Worm (Caenorhabditis elegans): ENCODE results near the gene srx-95.

Gene srx-95

ce11 chrII:6741428-6741827 is 13.1 kb downstream of the srx-95 start, which contains the start of gene exos-8 (continued):
- TF ChIP-seq lin-26 (GFP tag; IDR thresholded peaks at IDR 0.05) (0 out of 2 replicates have a peak, but pooled peaks have one; percentile 51), ccch-3 (GFP tag; optimal IDR thresholded peaks at IDR 0.05) (no peak), somi-1 (GFP tag; optimal IDR thresholded peaks at IDR 0.05) (no peak), nhr-80 (tag; optimal IDR thresholded peaks at IDR 0.05) (peak; percentile 54), mxl-1 (tag; optimal IDR thresholded peaks at IDR 0.05) (no peak), ceh-79 (tag; optimal IDR thresholded peaks at IDR 0.05) (no peak), snpc-4 (GFP tag; optimal IDR thresholded peaks at IDR 0.05) (no peak), snpc-4 (tag; optimal IDR thresholded peaks at IDR 0.05) (no peak), fkh-3 (tag; optimal IDR thresholded peaks at IDR 0.05) (no peak), ets-4 (GFP tag; optimal IDR thresholded peaks at IDR 0.05) (no peak), aptf-3 (GFP tag; IDR thresholded peaks at IDR 0.05) (no peak), egl-18 (GFP tag; IDR thresholded peaks at IDR 0.05) (no peak), tlf-1 (GFP tag; optimal IDR thresholded peaks at IDR 0.05) (no peak), egl-44 (GFP tag; IDR thresholded peaks at IDR 0.05) (0 out of 2 replicates have a peak, but pooled peaks have one; percentile 20), pha-4 (tag; optimal IDR thresholded peaks at IDR 0.05) (no peak), nhr-90 (tag; optimal IDR thresholded peaks at IDR 0.05) (no peak), ztf-26 (tag; optimal IDR thresholded peaks at IDR 0.05) (no peak), B0019.2 (GFP tag; conservative IDR thresholded peaks at IDR 0.05) (no peak), rec-8 (tag; optimal IDR thresholded peaks at IDR 0.05) (peak in 1 of 2 experiments; percentile 39), T26A5.8 (tag; optimal IDR thresholded peaks at IDR 0.05) (no peak), hlh-26 (GFP tag; conservative IDR thresholded peaks at IDR 0.05) (no peak), ztf-6 (GFP tag; IDR thresholded peaks at IDR 0.05) (no peak), dpff-1 (tag; optimal IDR thresholded peaks at IDR 0.05) (no peak), aptf-2 (GFP tag; conservative IDR thresholded peaks at IDR 0.05) (0 out of 2 replicates have a peak, but pooled peaks have one; percentile 60), xnd-1 (tag; optimal IDR thresholded peaks at IDR 0.05) (no peak), lsl-1 (GFP tag; optimal IDR thresholded peaks at IDR 0.05) (peak; percentile 34), lag-1 (GFP tag; IDR thresholded peaks at IDR 0.05) (no peak), mcd-1 (GFP tag; IDR thresholded peaks at IDR 0.05) (peak; percentile 92), ceh-58 (GFP tag; IDR thresholded peaks at IDR 0.05) (no peak), F52B5.7 (tag; optimal IDR thresholded peaks at IDR 0.05) (no peak), ama-1 (optimal IDR thresholded peaks at IDR 0.05) (no peak), ama-1 (GFP tag; optimal IDR thresholded peaks at IDR 0.05) (no peak), C17E4.6 (GFP tag; IDR thresholded peaks at IDR 0.05) (no peak), mel-28 (tag; optimal IDR thresholded peaks at IDR 0.05; ENCODE audit: borderline replicate concordance) (no peak), K11D2.4 (GFP tag; IDR thresholded peaks at IDR 0.05) (no peak), tbx-9 (tag; optimal IDR thresholded peaks at IDR 0.05; ENCODE audit: borderline replicate concordance) (no peak), ceh-100 (GFP tag; IDR thresholded peaks at IDR 0.05) (peak; percentile 97), zfh-2 (GFP tag; conservative IDR thresholded peaks at IDR 0.05) (no peak), dox-1 (GFP tag; IDR thresholded peaks at IDR 0.05) (peak; percentile 57), ztf-3 (GFP tag; optimal IDR thresholded peaks at IDR 0.05) (no peak), hlh-12 (tag; optimal IDR thresholded peaks at IDR 0.05) (no peak), nfya-1 (tag; optimal IDR thresholded peaks at IDR 0.05; ENCODE audit: borderline replicate concordance, insufficient read depth) (no peak), ztf-22 (GFP tag; optimal IDR thresholded peaks at IDR 0.05) (no peak), Y56A3A.18 (GFP tag; IDR thresholded peaks at IDR 0.05) (no peak), Y67H2A.10 (GFP tag; conservative IDR thresholded peaks at IDR 0.05) (no peak), hmg-20 (GFP tag; IDR thresholded peaks at IDR 0.05) (no peak), dpl-1 (GFP tag; optimal IDR thresholded peaks at IDR 0.05) (peak; percentile 37)
